Worm (Caenorhabditis elegans) whole organism, dauer: ENCODE data around the gene C50F4.16.

Experiments used
- unc-62 ChIP-seq: sonication (generic microtip); optimal IDR thresholded peaks from 2 replicates; lab custom pipeline; 2017; ENCODE audit warnings: missing biosample characterization, missing genetic modification reagents, missing genetic modification characterization

The C50F4.16 gene

ce11 chrV:9541506-9541905 is at the start of gene C50F4.16:
Gene C50F4.16, minus strand, starts transcription at chrV:9541606.
- no peak for TF ChIP-seq unc-62

- TF ChIP-seq unc-62, result no peak
Measured at ce11 chrV:9590317-9590716, 48.9 kb upstream of the C50F4.16 start, which contains the start of gene K09G1.2. Gene K09G1.2, plus strand, starts transcription at chrV:9590617.

ce11 chrV:9588574-9588973 is 47.2 kb upstream of the C50F4.16 start:
- TF ChIP-seq unc-62, result no peak

- TF ChIP-seq unc-62, result no peak
Measured at ce11 chrV:9587619-9588018, 46.2 kb upstream of the C50F4.16 start.

ce11 chrV:9584263-9584662 is 42.9 kb upstream of the C50F4.16 start:
- no peak for TF ChIP-seq unc-62

- TF ChIP-seq unc-62, result no peak
Measured at ce11 chrV:9583323-9583644, 41.9 kb upstream of the C50F4.16 start, which contains the start of gene K09G1.1. Gene K09G1.1, plus strand, starts transcription at chrV:9583545.

ce11 chrV:9582594-9583322 is 41.4 kb upstream of the C50F4.16 start, which contains the start of gene rtfo-1:
Gene rtfo-1, minus strand, starts transcription at chrV:9582644.
- TF ChIP-seq unc-62, result no peak

ce11 chrV:9576991-9577390 is 35.6 kb upstream of the C50F4.16 start, which contains the start of gene F25B3.2:
Gene F25B3.2, plus strand, starts transcription at chrV:9577291.
- no peak for TF ChIP-seq unc-62

ce11 chrV:9571673-9572072 is 30.3 kb upstream of the C50F4.16 start:
- TF ChIP-seq unc-62, result no peak

ce11 chrV:9571056-9571455 is 29.6 kb upstream of the C50F4.16 start:
- no peak for TF ChIP-seq unc-62

ce11 chrV:9570197-9570596 is 28.8 kb upstream of the C50F4.16 start, which contains the start of gene F25B3.5:
Gene F25B3.5, minus strand, starts transcription at chrV:9570297.
- no peak for TF ChIP-seq unc-62

- no peak for TF ChIP-seq unc-62
Measured at ce11 chrV:9568707-9569106, 27.3 kb upstream of the C50F4.16 start, which contains the start of gene F25B3.4. Gene F25B3.4, minus strand, starts transcription at chrV:9568807.

- TF ChIP-seq unc-62, result no peak
Measured at ce11 chrV:9563585-9563984, 22.2 kb upstream of the C50F4.16 start.

ce11 chrV:9561624-9562179 is 20.3 kb upstream of the C50F4.16 start, which contains the start of gene rgef-1:
Gene rgef-1, minus strand, starts transcription at chrV:9561674.
- no peak for TF ChIP-seq unc-62

ce11 chrV:9556668-9557067 is 15.3 kb upstream of the C50F4.16 start:
- TF ChIP-seq unc-62, result no peak

ce11 chrV:9550313-9550712 is 8.9 kb upstream of the C50F4.16 start, which contains the start of gene ehbp-1:
Gene ehbp-1, plus strand, starts transcription at chrV:9550644.
- no peak for TF ChIP-seq unc-62

- no peak for TF ChIP-seq unc-62
Measured at ce11 chrV:9549459-9549858, 8.1 kb upstream of the C50F4.16 start, which contains the start of gene nstp-10. Gene nstp-10, minus strand, starts transcription at chrV:9549836.

- TF ChIP-seq unc-62, result no peak
Measured at ce11 chrV:9546860-9547269, 5.5 kb upstream of the C50F4.16 start, which contains the start of gene his-37. Gene his-37, plus strand, starts transcription at chrV:9547105.
